Worm (Caenorhabditis elegans) whole organism, L4 larva: ENCODE data around the gene C06E7.88.

Experiments
- Y5F2A.4 ChIP-seq: fragments of 200-800 bp; sonication (Bioruptor generic); optimal IDR thresholded peaks from 2 replicates; lab custom pipeline; 2018; ENCODE audit warnings: mild to moderate bottlenecking, missing genetic modification characterization, missing compliant biosample characterization
- aha-1 ChIP-seq: fragments of 150-350 bp; peaks from one replicate; lab custom pipeline; 2014; ENCODE audit warnings: missing biosample characterization, missing genetic modification characterization
- aly-2 ChIP-seq: sonication (generic microtip); optimal IDR thresholded peaks from 2 replicates; lab custom pipeline; 2018; ENCODE audit warnings: missing biosample characterization, missing genetic modification characterization
- ama-1 ChIP-seq: fragments of 150-350 bp; optimal IDR thresholded peaks from 2 replicates; lab custom pipeline; 2014; ENCODE audit warnings: inconsistent platforms, mixed read lengths
- attf-4 ChIP-seq: sonication (generic microtip); optimal IDR thresholded peaks from 3 replicates; lab custom pipeline; 2017; ENCODE audit warnings: missing biosample characterization, missing genetic modification characterization
- ceh-20 ChIP-seq: fragments of 200-800 bp; sonication (Bioruptor generic); IDR thresholded peaks from 2 replicates; pipeline ENCODE4 v1.3.6; 2022; ENCODE audit warnings: missing genetic modification reagents, missing genetic modification characterization, missing compliant biosample characterization
- ceh-28 ChIP-seq: fragments of 150-350 bp; optimal IDR thresholded peaks from 2 replicates; lab custom pipeline; 2014; ENCODE audit warnings: missing biosample characterization, missing genetic modification reagents, missing genetic modification characterization
- daf-16 ChIP-seq, 3 experiments: sonication (generic microtip); optimal IDR thresholded peaks; 2 replicates each; lab custom pipeline; 2016 to 2017; ENCODE audit warnings: missing genetic modification characterization in 3 of 3, missing genetic modification reagents in 3 of 3, mild to moderate bottlenecking in 2 of 3, missing compliant biosample characterization in 2 of 3, missing biosample characterization in 1 of 3, moderate library complexity in 1 of 3
- hlh-11 ChIP-seq: fragments of 200-800 bp; sonication (Bioruptor generic); optimal IDR thresholded peaks from 2 replicates; lab custom pipeline; 2018; ENCODE audit warnings: mild to moderate bottlenecking, missing genetic modification characterization, missing compliant biosample characterization
- jun-1 ChIP-seq: fragments of 150-350 bp; optimal IDR thresholded peaks from 2 replicates; lab custom pipeline; 2014; ENCODE audit warnings: missing biosample characterization, missing genetic modification reagents, missing genetic modification characterization
- lin-39 ChIP-seq: fragments of 150-350 bp; optimal IDR thresholded peaks from 2 replicates; lab custom pipeline; 2014; ENCODE audit warnings: missing biosample characterization, missing genetic modification reagents, missing genetic modification characterization
- set-16 ChIP-seq: fragments of 200-800 bp; sonication (Bioruptor generic); IDR thresholded peaks from 2 replicates; pipeline ENCODE4 v1.3.6; 2022; ENCODE audit warnings: missing genetic modification reagents, missing genetic modification characterization, missing compliant biosample characterization
- snpc-4 ChIP-seq: fragments of 150-350 bp; optimal IDR thresholded peaks from 2 replicates; lab custom pipeline; 2014; ENCODE audit warnings: missing biosample characterization, missing genetic modification characterization

DNA sequence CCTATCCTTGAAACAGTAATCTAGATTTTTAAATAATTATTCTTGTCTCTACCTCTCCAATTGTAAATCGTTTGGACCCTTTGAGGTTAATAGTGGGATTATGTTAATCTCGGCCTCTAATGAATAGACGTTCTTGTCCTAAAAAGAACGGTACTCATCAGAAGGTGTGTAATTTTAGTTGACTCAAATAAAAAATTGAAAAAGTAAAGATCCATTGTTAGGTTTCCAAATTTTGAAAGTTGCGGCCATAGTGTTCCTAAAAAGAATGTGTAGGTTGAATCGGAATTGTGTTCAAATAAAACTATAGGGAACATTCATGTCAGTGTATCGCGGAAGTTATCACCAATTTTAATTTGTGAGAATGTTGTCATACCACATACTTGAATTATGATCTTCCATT is 11.5 kb downstream of the C06E7.88 start:
- TF ChIP-seq ama-1 (no peak), lin-39 (no peak), attf-4 (tag; lab: Kevin White, UChicago) (no peak), ceh-20 (no peak), hlh-11 (no peak), daf-16 (GFP tag; optimal IDR thresholded peaks at IDR 0.05; lab: Kevin White, UChicago) (no peak), daf-16 (tag; optimal IDR thresholded peaks at IDR 0.05; lab: Kevin White, UChicago) (no peak), Y5F2A.4 (GFP tag; lab: Kevin White, UChicago) (no peak), ceh-28 (tag; lab: Kevin White, UChicago) (no peak), jun-1 (no peak), snpc-4 (no peak), aly-2 (tag; lab: Kevin White, UChicago) (no peak), aha-1 (tag; lab: Kevin White, UChicago) (no peak), set-16 (GFP tag; lab: Robert Waterston, UW) (no peak)
